Comparison of ENCODE assay signal across 2 fruit fly cellular contexts in the genomic region with DNA sequence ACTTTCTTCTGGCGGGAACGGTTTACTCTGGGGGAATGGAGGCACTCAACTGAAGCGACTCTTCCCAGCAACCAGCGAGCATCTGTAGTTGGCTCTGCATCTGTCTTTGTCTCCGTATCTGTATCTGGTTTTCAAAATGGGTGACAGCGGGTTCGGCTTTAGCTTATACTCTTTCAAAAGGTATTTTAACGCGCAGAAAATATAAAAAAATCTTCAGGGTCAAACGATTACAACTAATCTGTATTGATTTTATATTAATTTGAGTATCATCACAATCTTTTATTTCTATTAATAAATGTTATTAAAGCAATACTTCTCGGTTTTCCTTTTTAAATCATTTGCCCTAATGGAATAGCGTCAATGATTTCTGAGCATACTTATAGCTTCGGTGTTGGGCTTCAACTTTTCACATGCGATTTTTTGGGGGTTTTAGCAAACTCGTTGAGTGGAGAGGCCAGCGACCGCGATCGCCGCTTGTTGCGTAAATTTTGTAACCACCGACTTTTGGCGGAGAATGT.
TF ChIP-seq lines count a peak whose summit lies in the region.

TSS of gene ImpE3 (minus strand) at position 51 of the 518 bp plus-strand sequence.

TF ChIP-seq in whole organism, prepupa, 60 proteins besides CTCF, POLR2A, EP300 and RAD21 (continued from another document):
- TF ChIP-seq dac (GFP tag; optimal IDR thresholded peaks at IDR 0.05; lab: Kevin White, UChicago) (no peak), CG9139 (GFP tag; optimal IDR thresholded peaks at IDR 0.05; lab: Kevin White, UChicago) (no peak), CG7368 (GFP tag; optimal IDR thresholded peaks at IDR 0.05; lab: Kevin White, UChicago) (peak; percentile 23), fd59A (GFP tag; optimal IDR thresholded peaks at IDR 0.05; lab: Kevin White, UChicago) (no peak), fkh (GFP tag; optimal IDR thresholded peaks at IDR 0.05; lab: Kevin White, UChicago) (no peak), Ets96B (tag; optimal IDR thresholded peaks at IDR 0.05; lab: Kevin White, UChicago) (peak; percentile 13), Sox102F (GFP tag; optimal IDR thresholded peaks at IDR 0.05; lab: Kevin White, UChicago) (peak; percentile 83), CG11762 (GFP tag; optimal IDR thresholded peaks at IDR 0.05; lab: Kevin White, UChicago; ENCODE audit: insufficient read depth) (peak; percentile 33), fd85E (GFP tag; optimal IDR thresholded peaks at IDR 0.05; lab: Kevin White, UChicago) (peak; percentile 27), vri (GFP tag; optimal IDR thresholded peaks at IDR 0.05; lab: Kevin White, UChicago) (peak; percentile 80), Hr38 (GFP tag; optimal IDR thresholded peaks at IDR 0.05; lab: Kevin White, UChicago) (no peak), Smox (GFP tag; optimal IDR thresholded peaks at IDR 0.05; lab: Kevin White, UChicago) (peak; percentile 80), topi (GFP tag; optimal IDR thresholded peaks at IDR 0.05; lab: Kevin White, UChicago) (peak; percentile 79), spab (GFP tag; optimal IDR thresholded peaks at IDR 0.05; lab: Kevin White, UChicago) (no peak), CG6854 (GFP tag; optimal IDR thresholded peaks at IDR 0.05; lab: Kevin White, UChicago) (peak; percentile 31), acj6 (GFP tag; optimal IDR thresholded peaks at IDR 0.05; lab: Kevin White, UChicago) (peak; percentile 53), CG8632 (GFP tag; optimal IDR thresholded peaks at IDR 0.05; lab: Kevin White, UChicago) (peak; percentile 68), ss (GFP tag; optimal IDR thresholded peaks at IDR 0.05; lab: Kevin White, UChicago) (peak in 1 of 2 experiments; percentile 2), CG11902 (GFP tag; optimal IDR thresholded peaks at IDR 0.05; lab: Kevin White, UChicago) (no peak), dsx (GFP tag; optimal IDR thresholded peaks at IDR 0.05; lab: Kevin White, UChicago; ENCODE audit: poor library complexity, severe bottlenecking) (peak; percentile 16), CG31627 (GFP tag; optimal IDR thresholded peaks at IDR 0.05; lab: Kevin White, UChicago) (peak; percentile 60), CG10669 (GFP tag; optimal IDR thresholded peaks at IDR 0.05; lab: Kevin White, UChicago) (peak; percentile 39), CG32006 (GFP tag; optimal IDR thresholded peaks at IDR 0.05; lab: Kevin White, UChicago) (peak; percentile 70), CG10631 (GFP tag; optimal IDR thresholded peaks at IDR 0.05; lab: Kevin White, UChicago) (peak; percentile 23), Hr4 (GFP tag; optimal IDR thresholded peaks at IDR 0.05; lab: Kevin White, UChicago) (peak; percentile 50), svp (GFP tag; lab: Kevin White, UChicago) (peak; percentile 92), Gug (GFP tag; IDR thresholded peaks at IDR 0.05; lab: Robert Waterston, UW) (no peak), Eip75B (GFP tag; optimal IDR thresholded peaks at IDR 0.05; lab: Kevin White, UChicago) (peak; percentile 50), Sox14 (GFP tag; optimal IDR thresholded peaks at IDR 0.05; lab: Kevin White, UChicago) (peak; percentile 66), Lpt (GFP tag; optimal IDR thresholded peaks at IDR 0.05; lab: Kevin White, UChicago) (no peak), CG3032 (tag; optimal IDR thresholded peaks at IDR 0.05; lab: Kevin White, UChicago) (peak; percentile 26), cyc (GFP tag; optimal IDR thresholded peaks at IDR 0.05; lab: Kevin White, UChicago) (peak; percentile 54), CG11294 (GFP tag; IDR thresholded peaks at IDR 0.05; lab: Robert Waterston, UW) (no peak), OdsH (GFP tag; optimal IDR thresholded peaks at IDR 0.05; lab: Kevin White, UChicago) (peak; percentile 50), eg (GFP tag; IDR thresholded peaks at IDR 0.05; lab: Robert Waterston, UW) (no peak), CG4318 (GFP tag; optimal IDR thresholded peaks at IDR 0.05; lab: Kevin White, UChicago) (peak; percentile 3)

TF ChIP-seq in whole organism, wandering third instar larva, 38 proteins besides CTCF, POLR2A, EP300 and RAD21 (continued from another document):
- TF ChIP-seq br (GFP tag; optimal IDR thresholded peaks at IDR 0.05; lab: Kevin White, UChicago) = peak; percentile 67
- TF ChIP-seq fru (GFP tag; optimal IDR thresholded peaks at IDR 0.05; lab: Kevin White, UChicago) = peak; percentile 79
- TF ChIP-seq usp (GFP tag; optimal IDR thresholded peaks at IDR 0.05; lab: Kevin White, UChicago) = no peak
